Fruit fly (Drosophila melanogaster) whole organism, embryonic: ENCODE measurements around the gene CG8066.

Experiments
- Asciz ChIP-seq: fragments of 200-800 bp; sonication (Bioruptor generic); optimal IDR thresholded peaks from 2 replicates; lab custom pipeline; 2017; ENCODE audit warnings: missing biosample characterization, mild to moderate bottlenecking, missing genetic modification characterization, missing genetic modification reagents
- CG10267 ChIP-seq: fragments of 200-800 bp; sonication (Bioruptor generic); optimal IDR thresholded peaks from 2 replicates; lab custom pipeline; 2018; ENCODE audit warnings: missing biosample characterization, mild to moderate bottlenecking, missing genetic modification characterization, moderate library complexity
- CG10431 ChIP-seq: fragments of 200-800 bp; sonication (Bioruptor generic); optimal IDR thresholded peaks from 3 replicates; lab custom pipeline; 2018; ENCODE audit warnings: missing biosample characterization, mild to moderate bottlenecking, missing genetic modification characterization
- CG12236 ChIP-seq: fragments of 200-800 bp; sonication (Bioruptor generic); optimal IDR thresholded peaks from 2 replicates; lab custom pipeline; 2016; ENCODE audit warnings: missing biosample characterization, missing genetic modification characterization
- CG13424 ChIP-seq: fragments of 200-800 bp; sonication (Bioruptor generic); optimal IDR thresholded peaks from 2 replicates; lab custom pipeline; 2019; ENCODE audit warnings: missing biosample characterization, mild to moderate bottlenecking, missing genetic modification characterization, moderate library complexity
- CG14014 ChIP-seq: fragments of 200-800 bp; sonication (Bioruptor generic); IDR thresholded peaks from 2 replicates; pipeline ENCODE4 v1.3.6; 2022; ENCODE audit warnings: missing biosample characterization, missing genetic modification characterization
- CG14965 ChIP-seq: fragments of 200-800 bp; sonication (Bioruptor generic); optimal IDR thresholded peaks from 2 replicates; lab custom pipeline; 2016; ENCODE audit warnings: missing biosample characterization, missing genetic modification characterization, borderline replicate concordance
- CG16813 ChIP-seq: fragments of 200-800 bp; sonication (Bioruptor generic); IDR thresholded peaks from 3 replicates; pipeline ENCODE4 v1.3.6; 2022; ENCODE audit warnings: missing biosample characterization, missing genetic modification characterization; ENCODE audit not compliant: partially characterized antibody
- CG17359 ChIP-seq: fragments of 200-800 bp; sonication (Bioruptor generic); optimal IDR thresholded peaks from 3 replicates; lab custom pipeline; 2018; ENCODE audit warnings: missing biosample characterization, mild to moderate bottlenecking, missing genetic modification characterization, moderate library complexity
- CG17802 ChIP-seq: fragments of 200-800 bp; sonication (Bioruptor generic); optimal IDR thresholded peaks from 2 replicates; lab custom pipeline; 2018; ENCODE audit warnings: missing biosample characterization, mild to moderate bottlenecking, missing genetic modification characterization, moderate library complexity
- CG17829 ChIP-seq: fragments of 200-800 bp; optimal IDR thresholded peaks from 2 replicates; lab custom pipeline; 2019; ENCODE audit warnings: missing biosample characterization, mild to moderate bottlenecking, missing genetic modification characterization, moderate library complexity
- CG3065 ChIP-seq: fragments of 200-800 bp; sonication (Bioruptor generic); optimal IDR thresholded peaks from 2 replicates; lab custom pipeline; 2016; ENCODE audit warnings: missing biosample characterization, missing genetic modification characterization
- CG31365 ChIP-seq: fragments of 200-800 bp; sonication (Bioruptor generic); optimal IDR thresholded peaks from 2 replicates; lab custom pipeline; 2018; ENCODE audit warnings: missing biosample characterization, mild to moderate bottlenecking, missing genetic modification characterization
- CG34376 ChIP-seq: fragments of 200-800 bp; sonication (Bioruptor generic); optimal IDR thresholded peaks from 2 replicates; lab custom pipeline; 2018; ENCODE audit warnings: missing biosample characterization, mild to moderate bottlenecking, missing genetic modification characterization
- CG3838 ChIP-seq: fragments of 200-800 bp; sonication (Bioruptor generic); optimal IDR thresholded peaks from 3 replicates; lab custom pipeline; 2016; ENCODE audit warnings: missing biosample characterization, missing genetic modification characterization
- CG7839 ChIP-seq: fragments of 200-800 bp; sonication (Bioruptor generic); optimal IDR thresholded peaks from 3 replicates; lab custom pipeline; 2018; ENCODE audit warnings: missing biosample characterization, mild to moderate bottlenecking, missing genetic modification characterization, moderate library complexity
- CG9609 ChIP-seq: fragments of 200-800 bp; sonication (Bioruptor generic); optimal IDR thresholded peaks from 3 replicates; lab custom pipeline; 2016; ENCODE audit warnings: missing biosample characterization, missing genetic modification characterization
- Camta ChIP-seq: fragments of 200-800 bp; sonication (Bioruptor generic); optimal IDR thresholded peaks from 2 replicates; lab custom pipeline; 2016; ENCODE audit warnings: missing biosample characterization, missing genetic modification characterization
- Chrac-16 ChIP-seq: fragments of 200-800 bp; sonication (Bioruptor generic); optimal IDR thresholded peaks from 3 replicates; lab custom pipeline; 2016; ENCODE audit warnings: missing biosample characterization, missing genetic modification characterization
- CrebB ChIP-seq: fragments of 200-800 bp; sonication (Bioruptor generic); optimal IDR thresholded peaks from 3 replicates; lab custom pipeline; 2018; ENCODE audit warnings: missing biosample characterization, mild to moderate bottlenecking, missing genetic modification characterization
- Deaf1 ChIP-seq: fragments of 200-800 bp; optimal IDR thresholded peaks from 3 replicates; lab custom pipeline; 2019; ENCODE audit warnings: missing biosample characterization, mild to moderate bottlenecking, missing genetic modification characterization, moderate library complexity
- E2f1 ChIP-seq: fragments of 200-800 bp; sonication (Bioruptor generic); IDR thresholded peaks from 2 replicates; pipeline ENCODE4 v1.3.6; 2022; ENCODE audit warnings: missing biosample characterization, missing genetic modification characterization
- Gug ChIP-seq: fragments of 200-800 bp; sonication (Bioruptor generic); IDR thresholded peaks from 4 replicates; pipeline ENCODE4 v1.3.6; 2022; ENCODE audit warnings: missing biosample characterization, missing genetic modification characterization
- HHEX ChIP-seq: fragments of 200-800 bp; sonication (Bioruptor generic); optimal IDR thresholded peaks from 3 replicates; lab custom pipeline; 2017; ENCODE audit warnings: missing biosample characterization, mild to moderate bottlenecking, missing genetic modification characterization, missing genetic modification reagents
- HLH3B ChIP-seq: fragments of 200-800 bp; sonication (Bioruptor generic); IDR thresholded peaks from 2 replicates; pipeline ENCODE4 v1.3.6; 2022; ENCODE audit warnings: missing biosample characterization, missing genetic modification characterization
- Hr51 ChIP-seq, 2 experiments: fragments of 200-800 bp; sonication (Bioruptor generic); optimal IDR thresholded peaks; 2 replicates in 1 of 2; 3 replicates in 1 of 2; lab custom pipeline; 2016 to 2018; ENCODE audit warnings: missing biosample characterization in 2 of 2, missing genetic modification characterization in 2 of 2, mild to moderate bottlenecking in 1 of 2, moderate library complexity in 1 of 2
- Meics ChIP-seq: fragments of 200-800 bp; sonication (Bioruptor generic); optimal IDR thresholded peaks from 2 replicates; lab custom pipeline; 2017; ENCODE audit warnings: missing biosample characterization, mild to moderate bottlenecking, missing genetic modification characterization
- Oli ChIP-seq: fragments of 200-800 bp; sonication (Bioruptor generic); optimal IDR thresholded peaks from 2 replicates; lab custom pipeline; 2018; ENCODE audit warnings: missing biosample characterization, mild to moderate bottlenecking, missing genetic modification characterization, moderate library complexity
- Opbp ChIP-seq: fragments of 200-800 bp; sonication (Bioruptor generic); IDR thresholded peaks from 3 replicates; pipeline ENCODE4 v1.3.6; 2022; ENCODE audit warnings: missing biosample characterization, missing genetic modification characterization; ENCODE audit not compliant: partially characterized antibody
- Scr ChIP-seq: fragments of 200-800 bp; sonication (Bioruptor generic); IDR thresholded peaks from 2 replicates; pipeline ENCODE4 v1.3.6; 2022; ENCODE audit warnings: missing biosample characterization, missing genetic modification characterization; ENCODE audit not compliant: partially characterized antibody
- Six4 ChIP-seq: fragments of 200-800 bp; sonication (Bioruptor generic); optimal IDR thresholded peaks from 2 replicates; lab custom pipeline; 2016; ENCODE audit warnings: missing biosample characterization, missing genetic modification characterization
- Sox100B ChIP-seq: fragments of 200-800 bp; sonication (Bioruptor generic); optimal IDR thresholded peaks from 3 replicates; lab custom pipeline; 2018; ENCODE audit warnings: missing biosample characterization, mild to moderate bottlenecking, missing genetic modification characterization
- Stat92E ChIP-seq, 3 experiments: fragments of >200 bp in 2 of 3; fragments of 200-800 bp in 1 of 3; sonication (Bioruptor generic) in 1 of 3; optimal IDR thresholded peaks; 2 replicates each; lab custom pipeline; 2017 to 2019; ENCODE audit warnings: missing biosample characterization in 3 of 3, missing genetic modification characterization in 3 of 3, mild to moderate bottlenecking in 1 of 3, moderate library complexity in 1 of 3
- bcd ChIP-seq: fragments of 200-800 bp; sonication (Bioruptor generic); optimal IDR thresholded peaks from 2 replicates; lab custom pipeline; 2017; ENCODE audit warnings: missing biosample characterization, mild to moderate bottlenecking, missing genetic modification characterization
- chif ChIP-seq, 2 experiments: fragments of 200-800 bp; sonication (Bioruptor generic); optimal IDR thresholded peaks; 3 replicates each; lab custom pipeline; 2016; ENCODE audit warnings: missing biosample characterization in 2 of 2, missing genetic modification characterization in 2 of 2
- ci ChIP-seq: fragments of 200-800 bp; sonication (Bioruptor generic); IDR thresholded peaks from 3 replicates; pipeline ENCODE4 v1.3.6; 2022; ENCODE audit warnings: missing biosample characterization, missing genetic modification characterization
- dati ChIP-seq: fragments of 200-800 bp; sonication (Bioruptor generic); IDR thresholded peaks from 2 replicates; pipeline ENCODE4 v1.3.6; 2022; ENCODE audit warnings: missing biosample characterization, missing genetic modification characterization
- dpn ChIP-seq, 2 experiments: fragments of 200-800 bp; sonication (Bioruptor generic); optimal IDR thresholded peaks; 3 replicates each; lab custom pipeline; 2016; ENCODE audit warnings: missing biosample characterization in 2 of 2, missing genetic modification characterization in 2 of 2
- fd102C ChIP-seq: fragments of 200-800 bp; sonication (Bioruptor generic); optimal IDR thresholded peaks from 2 replicates; lab custom pipeline; 2018; ENCODE audit warnings: missing biosample characterization, mild to moderate bottlenecking, missing genetic modification characterization, moderate library complexity
- fru ChIP-seq: fragments of >200 bp; optimal IDR thresholded peaks from 2 replicates; lab custom pipeline; 2017
- gce ChIP-seq: fragments of 200-800 bp; sonication (Bioruptor generic); IDR thresholded peaks from 3 replicates; pipeline ENCODE4 v1.3.6; 2022; ENCODE audit warnings: missing biosample characterization, missing genetic modification characterization
- mam ChIP-seq: fragments of 200-800 bp; sonication (Bioruptor generic); optimal IDR thresholded peaks from 3 replicates; lab custom pipeline; 2016; ENCODE audit warnings: missing biosample characterization, missing genetic modification characterization
- odd ChIP-seq: fragments of 200-800 bp; sonication (Bioruptor generic); optimal IDR thresholded peaks from 2 replicates; lab custom pipeline; 2017; ENCODE audit warnings: missing biosample characterization, mild to moderate bottlenecking, missing genetic modification characterization
- pita ChIP-seq: fragments of 200-800 bp; sonication (Bioruptor generic); optimal IDR thresholded peaks from 2 replicates; lab custom pipeline; 2017; ENCODE audit warnings: missing biosample characterization, mild to moderate bottlenecking, missing genetic modification characterization
- repo ChIP-seq: fragments of 200-800 bp; sonication (Bioruptor generic); optimal IDR thresholded peaks from 2 replicates; lab custom pipeline; 2016; ENCODE audit warnings: missing biosample characterization, missing genetic modification characterization
- seq ChIP-seq: fragments of 200-800 bp; sonication (Bioruptor generic); IDR thresholded peaks from 2 replicates; pipeline ENCODE4 v1.3.6; 2022; ENCODE audit warnings: missing biosample characterization, missing genetic modification characterization
- sob ChIP-seq: fragments of 200-800 bp; sonication (Bioruptor generic); IDR thresholded peaks from 2 replicates; pipeline ENCODE4 v1.3.6; 2022; ENCODE audit warnings: missing biosample characterization, missing genetic modification characterization
- stwl ChIP-seq: fragments of 200-800 bp; sonication (Bioruptor generic); optimal IDR thresholded peaks from 3 replicates; lab custom pipeline; 2018; ENCODE audit warnings: missing biosample characterization, mild to moderate bottlenecking, missing genetic modification characterization, moderate library complexity
- tin ChIP-seq: fragments of 200-800 bp; sonication (Bioruptor generic); optimal IDR thresholded peaks from 3 replicates; lab custom pipeline; 2016; ENCODE audit warnings: missing biosample characterization, missing genetic modification characterization
- trh ChIP-seq: fragments of 200-800 bp; sonication (Bioruptor generic); optimal IDR thresholded peaks from 2 replicates; lab custom pipeline; 2016; ENCODE audit warnings: missing biosample characterization, missing genetic modification characterization
- unpg ChIP-seq: fragments of 200-800 bp; sonication (Bioruptor generic); optimal IDR thresholded peaks from 3 replicates; lab custom pipeline; 2018; ENCODE audit warnings: missing biosample characterization, mild to moderate bottlenecking, missing genetic modification characterization, moderate library complexity

The CG8066 gene

dm6 chr3R:14542038-14542437, 26.6 kb downstream of the CG8066 start (continued):
- TF ChIP-seq mam (GFP tag; lab: Kevin White, UChicago), result no peak
- peak; percentile 45 for TF ChIP-seq Meics (GFP tag; lab: Kevin White, UChicago)
- TF ChIP-seq trh (GFP tag; lab: Kevin White, UChicago), result no peak
- TF ChIP-seq Opbp (GFP tag; lab: Robert Waterston, UW), result no peak
- no peak for TF ChIP-seq CG14014 (GFP tag; lab: Robert Waterston, UW)
- no peak for TF ChIP-seq CG31365 (tag; lab: Kevin White, UChicago)
- no peak for TF ChIP-seq CG17829 (tag; lab: Kevin White, UChicago)
- TF ChIP-seq HLH3B, result peak; percentile 21; the same call in 1 of the 2 replicates
- no peak for TF ChIP-seq seq
- TF ChIP-seq CG13424 (tag; lab: Kevin White, UChicago), result no peak
- TF ChIP-seq Sox100B (GFP tag; lab: Kevin White, UChicago), result no peak
- no peak for TF ChIP-seq E2f1
- TF ChIP-seq Scr (GFP tag; lab: Robert Waterston, UW), result no peak
- TF ChIP-seq CG17359, result no peak
- TF ChIP-seq stwl (tag; lab: Kevin White, UChicago), result no peak
- no peak for TF ChIP-seq tin (GFP tag; lab: Kevin White, UChicago)
- no peak for TF ChIP-seq CG3838
- TF ChIP-seq dpn (GFP tag; optimal IDR thresholded peaks at IDR 0.05; lab: Kevin White, UChicago), result no peak
- no peak for TF ChIP-seq pita (GFP tag; lab: Kevin White, UChicago)
- no peak for TF ChIP-seq CG14965 (GFP tag; lab: Kevin White, UChicago)
- no peak for TF ChIP-seq HHEX (GFP tag; lab: Kevin White, UChicago)
- no peak for TF ChIP-seq ci (GFP tag; lab: Robert Waterston, UW)
- no peak for TF ChIP-seq dati (GFP tag; lab: Robert Waterston, UW)
- TF ChIP-seq odd (GFP tag; lab: Kevin White, UChicago), result no peak
- TF ChIP-seq CG9609 (GFP tag; lab: Kevin White, UChicago), result no peak
- no peak for TF ChIP-seq bcd (GFP tag; lab: Kevin White, UChicago)
- no peak for TF ChIP-seq Asciz (GFP tag; lab: Kevin White, UChicago)
- TF ChIP-seq Hr51 (GFP tag; optimal IDR thresholded peaks at IDR 0.05; lab: Kevin White, UChicago), result peak in 1 of 2 experiments; percentile 44
- no peak for TF ChIP-seq CG16813 (GFP tag; lab: Robert Waterston, UW)
- no peak for TF ChIP-seq CG17802 (tag; lab: Kevin White, UChicago)
- no peak for TF ChIP-seq CG10431 (GFP tag; lab: Kevin White, UChicago)
- TF ChIP-seq Chrac-16 (GFP tag; lab: Kevin White, UChicago), result no peak
- no peak for TF ChIP-seq Camta
- no peak for TF ChIP-seq unpg (GFP tag; lab: Kevin White, UChicago)
- no peak for TF ChIP-seq fd102C (GFP tag; lab: Kevin White, UChicago)
- TF ChIP-seq fru, result no peak
- no peak for TF ChIP-seq Deaf1 (tag; lab: Kevin White, UChicago)
- no peak for TF ChIP-seq CG34376 (GFP tag; lab: Kevin White, UChicago)
- no peak for TF ChIP-seq CG3065 (GFP tag; lab: Kevin White, UChicago)
- 0 out of 3 replicates have a peak, but pooled peaks have one; percentile 39 for TF ChIP-seq gce (GFP tag; lab: Robert Waterston, UW)
- TF ChIP-seq CG12236 (GFP tag; lab: Kevin White, UChicago), result no peak
- TF ChIP-seq chif (GFP tag; optimal IDR thresholded peaks at IDR 0.05; lab: Kevin White, UChicago), result no peak
- TF ChIP-seq Six4, result no peak
- no peak for TF ChIP-seq CrebB
- peak; percentile 9 for TF ChIP-seq Oli (tag; lab: Kevin White, UChicago)
- no peak for TF ChIP-seq CG7839 (tag; lab: Kevin White, UChicago)
- TF ChIP-seq Stat92E (GFP tag; optimal IDR thresholded peaks at IDR 0.05; lab: Kevin White, UChicago), result no peak
- no peak for TF ChIP-seq Gug (GFP tag; lab: Robert Waterston, UW)
- TF ChIP-seq CG10267, result no peak
- no peak for TF ChIP-seq sob (GFP tag; lab: Robert Waterston, UW)
- no peak for TF ChIP-seq repo (GFP tag; lab: Kevin White, UChicago)
